Worm (Caenorhabditis elegans) whole organism, L2 larva: Measurements from ENCODE around the gene F11D11.4.

ENCODE experiments used
- C34F6.9 ChIP-seq: fragments of 150-350 bp; optimal IDR thresholded peaks from 2 replicates; lab custom pipeline; 2014; ENCODE audit warnings: missing biosample characterization, missing genetic modification characterization
- ZK546.5 ChIP-seq: sonication (generic microtip); optimal IDR thresholded peaks from 2 replicates; lab custom pipeline; 2017; ENCODE audit warnings: missing biosample characterization, missing genetic modification characterization
- blmp-1 ChIP-seq: sonication (generic microtip); optimal IDR thresholded peaks from 2 replicates; lab custom pipeline; 2017; ENCODE audit warnings: missing genetic modification characterization, mild to moderate bottlenecking, missing compliant biosample characterization, antibody characterized with exemption, moderate library complexity; ENCODE audit not compliant: insufficient read depth
- elt-1 ChIP-seq: fragments of 150-350 bp; optimal IDR thresholded peaks from 2 replicates; lab custom pipeline; 2014; ENCODE audit warnings: missing biosample characterization, missing genetic modification characterization
- mab-5 ChIP-seq: fragments of 150-350 bp; optimal IDR thresholded peaks from 2 replicates; lab custom pipeline; 2014; ENCODE audit warnings: missing biosample characterization, missing genetic modification characterization
- nhr-10 ChIP-seq: sonication (generic microtip); optimal IDR thresholded peaks from 2 replicates; lab custom pipeline; 2017; ENCODE audit warnings: missing biosample characterization, missing genetic modification characterization
- nhr-11 ChIP-seq: fragments of 150-350 bp; optimal IDR thresholded peaks from 2 replicates; lab custom pipeline; 2014; ENCODE audit warnings: missing biosample characterization, missing genetic modification characterization
- nhr-12 ChIP-seq: fragments of 150-350 bp; optimal IDR thresholded peaks from 2 replicates; lab custom pipeline; 2014; ENCODE audit warnings: missing biosample characterization, missing genetic modification characterization
- nhr-237 ChIP-seq: fragments of 150-350 bp; optimal IDR thresholded peaks from 2 replicates; lab custom pipeline; 2014; ENCODE audit warnings: missing biosample characterization, missing genetic modification characterization
- sem-4 ChIP-seq: fragments of 150-350 bp; optimal IDR thresholded peaks from 2 replicates; lab custom pipeline; 2014; ENCODE audit warnings: missing biosample characterization, missing genetic modification reagents, missing genetic modification characterization
- zag-1 ChIP-seq: fragments of 150-350 bp; optimal IDR thresholded peaks from 2 replicates; lab custom pipeline; 2014; ENCODE audit warnings: missing biosample characterization, missing genetic modification characterization

DNA sequence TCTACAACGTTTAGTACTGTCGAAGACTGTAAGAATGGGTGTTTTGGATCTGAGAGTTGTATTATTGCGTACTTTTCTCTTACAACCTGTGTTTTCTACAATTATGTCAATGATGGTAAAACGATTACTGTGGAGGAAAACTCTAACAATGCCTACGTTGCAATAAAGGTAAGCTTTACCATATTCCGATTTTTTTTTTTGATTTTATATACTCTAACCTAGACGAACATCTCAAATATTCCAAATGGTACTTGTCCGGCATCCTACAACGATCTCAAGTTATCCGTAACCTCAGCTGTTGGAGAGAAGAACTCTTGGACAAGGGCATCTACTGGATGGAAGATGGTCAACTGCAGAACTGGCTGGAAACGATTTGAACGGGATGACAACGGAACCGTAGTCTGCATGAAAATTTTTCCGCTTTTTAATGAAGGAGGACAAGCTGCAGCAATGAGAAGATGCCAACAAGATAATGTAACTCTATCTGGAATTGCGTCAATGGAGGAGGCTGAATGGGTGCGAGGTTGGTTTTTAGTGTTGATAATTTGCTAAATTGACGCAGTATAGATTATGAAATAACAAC, 10.7 kb downstream of the F11D11.4 start:
- TF ChIP-seq sem-4: no peak
- TF ChIP-seq zag-1 (tag; lab: Kevin White, UChicago): no peak
- TF ChIP-seq nhr-237 (tag; lab: Kevin White, UChicago): no peak
- TF ChIP-seq nhr-12 (tag; lab: Kevin White, UChicago): no peak
- no peak for TF ChIP-seq mab-5 (tag; lab: Kevin White, UChicago)
- no peak for TF ChIP-seq ZK546.5 (tag; lab: Kevin White, UChicago)
- TF ChIP-seq blmp-1 (tag; lab: Kevin White, UChicago): no peak
- no peak for TF ChIP-seq elt-1 (tag; lab: Kevin White, UChicago)
- TF ChIP-seq nhr-11 (tag; lab: Kevin White, UChicago): no peak
- no peak for TF ChIP-seq nhr-10 (tag; lab: Kevin White, UChicago)
- no peak for TF ChIP-seq C34F6.9 (tag; lab: Kevin White, UChicago)
